Fruit fly (Drosophila melanogaster) whole organism, wandering third instar larva: ENCODE results near the gene Alp13.
A peak's percentile ranks its signal among the peaks of the same experiment; 100 is the strongest.

Source experiments
- Abd-B ChIP-seq: fragments of >200 bp; optimal IDR thresholded peaks from 2 replicates; lab custom pipeline; 2017; ENCODE audit warnings: missing biosample characterization, missing genetic modification characterization
- Dif ChIP-seq: fragments of 200-275, 200-300 bp; sonication (Bioruptor generic); optimal IDR thresholded peaks from 2 replicates; lab custom pipeline; 2018; ENCODE audit warnings: missing biosample characterization, missing genetic modification characterization; ENCODE audit not compliant: partially characterized antibody
- Jra ChIP-seq: sonication (Bioruptor generic); optimal IDR thresholded peaks from 2 replicates; lab custom pipeline; 2016; ENCODE audit warnings: missing biosample characterization, missing genetic modification characterization
- Myc ChIP-seq: fragments of >200 bp; optimal IDR thresholded peaks from 2 replicates; lab custom pipeline; 2017
- OdsH ChIP-seq: fragments of 200-800 bp; sonication (Bioruptor generic); optimal IDR thresholded peaks from 2 replicates; lab custom pipeline; 2016; ENCODE audit warnings: missing biosample characterization, mild to moderate bottlenecking, missing genetic modification characterization
- dsf ChIP-seq: sonication (Bioruptor generic); optimal IDR thresholded peaks from 2 replicates; lab custom pipeline; 2016; ENCODE audit warnings: missing biosample characterization, missing genetic modification characterization, borderline replicate concordance
- fru ChIP-seq: fragments of 200-800 bp; sonication (Bioruptor generic); optimal IDR thresholded peaks from 3 replicates; lab custom pipeline; 2016; ENCODE audit warnings: missing biosample characterization, mild to moderate bottlenecking, missing genetic modification characterization
- h ChIP-seq: fragments of 200-800 bp; sonication (Bioruptor generic); optimal IDR thresholded peaks from 3 replicates; lab custom pipeline; 2016; ENCODE audit warnings: missing biosample characterization, mild to moderate bottlenecking, missing genetic modification characterization
- lola ChIP-seq: fragments of >200 bp; optimal IDR thresholded peaks from 2 replicates; lab custom pipeline; 2017; ENCODE audit warnings: missing biosample characterization, missing genetic modification characterization
- usp ChIP-seq: fragments of >200 bp; optimal IDR thresholded peaks from 2 replicates; lab custom pipeline; 2017; ENCODE audit warnings: missing biosample characterization, missing genetic modification characterization

DNA sequence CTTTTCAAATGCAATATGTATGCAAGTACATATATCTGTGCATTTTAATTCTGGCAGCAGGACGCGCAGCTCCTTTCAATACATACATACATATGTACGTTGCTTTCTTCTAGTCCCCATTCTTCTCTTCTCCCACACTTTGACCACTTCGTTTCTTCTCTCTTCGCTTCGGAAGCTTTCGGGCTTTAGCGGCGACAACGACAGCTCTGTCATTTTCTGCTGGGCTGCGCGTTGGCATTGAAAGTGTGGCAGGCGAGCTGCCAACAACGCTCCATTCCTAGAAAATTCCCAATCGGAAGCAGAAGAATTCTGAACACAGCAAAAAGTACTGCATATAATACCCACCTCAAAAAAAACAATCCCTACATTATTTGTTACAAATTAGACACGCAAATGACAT, 7.9 kb upstream of the Alp13 start:
- no peak for TF ChIP-seq usp (GFP tag; lab: Kevin White, UChicago)
- TF ChIP-seq Abd-B (GFP tag; lab: Kevin White, UChicago) = no peak
- TF ChIP-seq Myc (lab: Kevin White, UChicago) = no peak
- no peak for TF ChIP-seq h
- TF ChIP-seq dsf = no peak
- no peak for TF ChIP-seq fru (GFP tag; lab: Kevin White, UChicago)
- peak; percentile 11 for TF ChIP-seq Dif
- no peak for TF ChIP-seq OdsH (GFP tag; lab: Kevin White, UChicago)
- TF ChIP-seq lola (GFP tag; lab: Kevin White, UChicago) = no peak
- no peak for TF ChIP-seq Jra
